Fruit fly (Drosophila melanogaster) whole organism, embryonic: ENCODE measurements around the gene CG9184.

Experiments
- Aef1 ChIP-seq: fragments of 200-800 bp; sonication (Bioruptor generic); IDR thresholded peaks from 3 replicates; pipeline ENCODE4 v1.3.6; 2022; ENCODE audit warnings: missing biosample characterization, missing genetic modification characterization
- Bteb2 ChIP-seq: fragments of 200-800 bp; sonication (Bioruptor generic); optimal IDR thresholded peaks from 2 replicates; lab custom pipeline; 2016; ENCODE audit warnings: missing biosample characterization, missing genetic modification characterization
- CG11247 ChIP-seq: fragments of 200-800 bp; sonication (Bioruptor generic); IDR thresholded peaks from 2 replicates; pipeline ENCODE4 v1.3.6; 2022; ENCODE audit warnings: missing biosample characterization, missing genetic modification characterization
- CG11504 ChIP-seq: fragments of 200-800 bp; sonication (Bioruptor generic); optimal IDR thresholded peaks from 3 replicates; lab custom pipeline; 2019; ENCODE audit warnings: missing biosample characterization, mild to moderate bottlenecking, missing genetic modification characterization, moderate library complexity
- CG14441 ChIP-seq: fragments of 200-800 bp; sonication (Bioruptor generic); IDR thresholded peaks from 2 replicates; pipeline ENCODE4 v1.3.6; 2022; ENCODE audit warnings: missing biosample characterization, missing genetic modification characterization
- CG15073 ChIP-seq: fragments of 200-800 bp; sonication (Bioruptor generic); optimal IDR thresholded peaks from 2 replicates; lab custom pipeline; 2016; ENCODE audit warnings: missing biosample characterization, missing genetic modification characterization
- CG18599 ChIP-seq: fragments of 200-800 bp; sonication (Bioruptor generic); optimal IDR thresholded peaks from 3 replicates; lab custom pipeline; 2017; ENCODE audit warnings: missing biosample characterization, missing genetic modification characterization, mild to moderate bottlenecking, moderate library complexity, missing genetic modification reagents
- CG2202 ChIP-seq: fragments of 200-800 bp; sonication (Bioruptor generic); optimal IDR thresholded peaks from 2 replicates; lab custom pipeline; 2018; ENCODE audit warnings: missing biosample characterization, mild to moderate bottlenecking, missing genetic modification characterization
- CG30403 ChIP-seq: fragments of 200-800 bp; sonication (Bioruptor generic); optimal IDR thresholded peaks from 3 replicates; lab custom pipeline; 2016; ENCODE audit warnings: missing biosample characterization, missing genetic modification characterization
- CG31224 ChIP-seq: fragments of 200-800 bp; sonication (Bioruptor generic); IDR thresholded peaks from 2 replicates; pipeline ENCODE4 v1.3.6; 2022; ENCODE audit warnings: missing biosample characterization, missing genetic modification characterization
- CG31441 ChIP-seq: fragments of 200-800 bp; sonication (Bioruptor generic); IDR thresholded peaks from 2 replicates; pipeline ENCODE4 v1.3.6; 2022; ENCODE audit warnings: missing biosample characterization, missing genetic modification characterization
- CG33213 ChIP-seq: fragments of 200-800 bp; sonication (Bioruptor generic); optimal IDR thresholded peaks from 3 replicates; lab custom pipeline; 2016; ENCODE audit warnings: missing biosample characterization, missing genetic modification characterization
- CG4707 ChIP-seq: fragments of 200-800 bp; sonication (Bioruptor generic); optimal IDR thresholded peaks from 2 replicates; lab custom pipeline; 2018; ENCODE audit warnings: missing biosample characterization, mild to moderate bottlenecking, missing genetic modification characterization, moderate library complexity
- CG6683 ChIP-seq: fragments of 200-800 bp; sonication (Bioruptor generic); optimal IDR thresholded peaks from 2 replicates; lab custom pipeline; 2017; ENCODE audit warnings: missing biosample characterization, mild to moderate bottlenecking, missing genetic modification characterization, missing genetic modification reagents
- CG6689 ChIP-seq: fragments of 200-800 bp; sonication (Bioruptor generic); IDR thresholded peaks from 2 replicates; pipeline ENCODE4 v1.3.6; 2022; ENCODE audit warnings: missing biosample characterization, missing genetic modification characterization
- CG6813 ChIP-seq: fragments of 200-800 bp; sonication (Bioruptor generic); optimal IDR thresholded peaks from 2 replicates; lab custom pipeline; 2017; ENCODE audit warnings: missing biosample characterization, missing genetic modification characterization, mild to moderate bottlenecking, moderate library complexity, missing genetic modification reagents
- CG7372 ChIP-seq: fragments of 200-800 bp; sonication (Bioruptor generic); IDR thresholded peaks from 2 replicates; pipeline ENCODE4 v1.3.6; 2022; ENCODE audit warnings: missing biosample characterization, missing genetic modification characterization
- CG8765 ChIP-seq: fragments of 200-800 bp; sonication (Bioruptor generic); IDR thresholded peaks from 2 replicates; pipeline ENCODE4 v1.3.6; 2022; ENCODE audit warnings: missing biosample characterization, missing genetic modification characterization
- CTCF ChIP-seq: fragments of 200-800 bp; sonication (Bioruptor generic); optimal IDR thresholded peaks from 2 replicates; lab custom pipeline; 2017; ENCODE audit warnings: missing biosample characterization, mild to moderate bottlenecking, missing genetic modification characterization, moderate library complexity
- CrebB ChIP-seq: fragments of 200-800 bp; sonication (Bioruptor generic); optimal IDR thresholded peaks from 3 replicates; lab custom pipeline; 2018; ENCODE audit warnings: missing biosample characterization, mild to moderate bottlenecking, missing genetic modification characterization
- HLH3B ChIP-seq: fragments of 200-800 bp; sonication (Bioruptor generic); IDR thresholded peaks from 2 replicates; pipeline ENCODE4 v1.3.6; 2022; ENCODE audit warnings: missing biosample characterization, missing genetic modification characterization
- HmgD ChIP-seq: fragments of 200-800 bp; sonication (Bioruptor generic); optimal IDR thresholded peaks from 3 replicates; lab custom pipeline; 2016; ENCODE audit warnings: missing biosample characterization, missing genetic modification characterization
- Hmx ChIP-seq: fragments of 200-800 bp; sonication (Bioruptor generic); optimal IDR thresholded peaks from 2 replicates; lab custom pipeline; 2016; ENCODE audit warnings: missing biosample characterization, missing genetic modification characterization
- Hr39 ChIP-seq: fragments of >200 bp; optimal IDR thresholded peaks from 2 replicates; lab custom pipeline; 2017
- Lpt ChIP-seq: fragments of >200 bp; optimal IDR thresholded peaks from 2 replicates; lab custom pipeline; 2018; ENCODE audit warnings: missing biosample characterization, missing genetic modification characterization
- Mrtf ChIP-seq: fragments of 200-800 bp; sonication (Bioruptor generic); IDR thresholded peaks from 3 replicates; pipeline ENCODE4 v1.3.6; 2022; ENCODE audit warnings: missing biosample characterization, missing genetic modification characterization
- NC2β ChIP-seq: fragments of 200-800 bp; sonication (Bioruptor generic); optimal IDR thresholded peaks from 2 replicates; lab custom pipeline; 2016; ENCODE audit warnings: missing biosample characterization, missing genetic modification characterization
- Trl ChIP-seq, 3 experiments: fragments of >200 bp in 2 of 3; fragments of 200-800 bp in 1 of 3; sonication (Bioruptor generic) in 1 of 3; optimal IDR thresholded peaks; 2 replicates in 1 of 3; 3 replicates in 2 of 3; lab custom pipeline; 2016 to 2017; ENCODE audit warnings: missing biosample characterization in 1 of 3, missing genetic modification characterization in 1 of 3
- ash1 ChIP-seq: fragments of 200-800 bp; sonication (Bioruptor generic); optimal IDR thresholded peaks from 2 replicates; lab custom pipeline; 2018; ENCODE audit warnings: missing biosample characterization, mild to moderate bottlenecking, missing genetic modification characterization
- bab2 ChIP-seq: fragments of 200-800 bp; sonication (Bioruptor generic); optimal IDR thresholded peaks from 2 replicates; lab custom pipeline; 2016; ENCODE audit warnings: missing biosample characterization, missing genetic modification characterization
- caup ChIP-seq: fragments of 200-800 bp; sonication (Bioruptor generic); optimal IDR thresholded peaks from 3 replicates; lab custom pipeline; 2017; ENCODE audit warnings: missing biosample characterization, mild to moderate bottlenecking, missing genetic modification characterization, moderate library complexity; ENCODE audit not compliant: severe bottlenecking
- corto ChIP-seq: fragments of 200-800 bp; sonication (Bioruptor generic); optimal IDR thresholded peaks from 2 replicates; lab custom pipeline; 2016; ENCODE audit warnings: missing biosample characterization, mild to moderate bottlenecking, missing genetic modification characterization, moderate library complexity
- disco-r ChIP-seq: fragments of 200-800 bp; sonication (Bioruptor generic); optimal IDR thresholded peaks from 2 replicates; lab custom pipeline; 2016; ENCODE audit warnings: missing biosample characterization, missing genetic modification characterization
- emc ChIP-seq: fragments of 200-800 bp; sonication (Bioruptor generic); optimal IDR thresholded peaks from 2 replicates; lab custom pipeline; 2016; ENCODE audit warnings: missing biosample characterization, missing genetic modification characterization
- esg ChIP-seq: fragments of 200-800 bp; sonication (Bioruptor generic); conservative IDR thresholded peaks from 2 replicates; pipeline ENCODE4 v1.3.6; 2022; ENCODE audit warnings: missing biosample characterization, missing genetic modification characterization
- eve ChIP-seq, 2 experiments: fragments of >200 bp; optimal IDR thresholded peaks; 2 replicates each; lab custom pipeline; 2017; ENCODE audit warnings: missing biosample characterization in 2 of 2, missing genetic modification characterization in 2 of 2
- fd102C ChIP-seq: fragments of 200-800 bp; sonication (Bioruptor generic); optimal IDR thresholded peaks from 2 replicates; lab custom pipeline; 2018; ENCODE audit warnings: missing biosample characterization, mild to moderate bottlenecking, missing genetic modification characterization, moderate library complexity
- gro ChIP-seq: fragments of 200-800 bp; sonication (Bioruptor generic); optimal IDR thresholded peaks from 2 replicates; lab custom pipeline; 2016; ENCODE audit warnings: missing biosample characterization, missing genetic modification characterization
- hbn ChIP-seq: fragments of 200-800 bp; sonication (Bioruptor generic); IDR thresholded peaks from 2 replicates; pipeline ENCODE4 v1.3.6; 2022; ENCODE audit warnings: missing biosample characterization, missing genetic modification characterization; ENCODE audit not compliant: partially characterized antibody
- hkb ChIP-seq, 2 experiments: fragments of 200-800 bp in 1 of 2; fragments of >200 bp in 1 of 2; sonication (Bioruptor generic) in 1 of 2; IDR thresholded peaks in 1 of 2; optimal IDR thresholded peaks in 1 of 2; 2 replicates each; pipeline versions ENCODE4 v1.3.6 to Lab custom; 2017 to 2022; ENCODE audit warnings: missing biosample characterization in 1 of 2, missing genetic modification characterization in 1 of 2
- luna ChIP-seq: fragments of 200-800 bp; sonication (Bioruptor generic); optimal IDR thresholded peaks from 2 replicates; lab custom pipeline; 2016; ENCODE audit warnings: missing biosample characterization, missing genetic modification characterization
- nom ChIP-seq: fragments of 200-800 bp; sonication (Bioruptor generic); optimal IDR thresholded peaks from 2 replicates; lab custom pipeline; 2017; ENCODE audit warnings: missing biosample characterization, missing genetic modification characterization, mild to moderate bottlenecking, moderate library complexity, missing genetic modification reagents
- pum ChIP-seq: fragments of 200-800 bp; sonication (Bioruptor generic); optimal IDR thresholded peaks from 2 replicates; lab custom pipeline; 2016; ENCODE audit warnings: missing biosample characterization, missing genetic modification characterization
- salm ChIP-seq: fragments of 200-800 bp; sonication (Bioruptor generic); optimal IDR thresholded peaks from 2 replicates; lab custom pipeline; 2018; ENCODE audit warnings: missing biosample characterization, mild to moderate bottlenecking, missing genetic modification characterization
- sens ChIP-seq: fragments of 200-800 bp; sonication (Bioruptor generic); peaks from one replicate; lab custom pipeline; 2016; ENCODE audit warnings: missing biosample characterization, missing genetic modification characterization
- seq ChIP-seq: fragments of 200-800 bp; sonication (Bioruptor generic); IDR thresholded peaks from 2 replicates; pipeline ENCODE4 v1.3.6; 2022; ENCODE audit warnings: missing biosample characterization, missing genetic modification characterization
- so ChIP-seq: fragments of 200-800 bp; sonication (Bioruptor generic); IDR thresholded peaks from 3 replicates; pipeline ENCODE4 v1.3.6; 2022; ENCODE audit warnings: missing biosample characterization, missing genetic modification characterization
- tup ChIP-seq: fragments of 200-800 bp; sonication (Bioruptor generic); optimal IDR thresholded peaks from 2 replicates; lab custom pipeline; 2016; ENCODE audit warnings: missing biosample characterization, mild to moderate bottlenecking, missing genetic modification characterization, moderate library complexity
- unc-4 ChIP-seq: fragments of 200-800 bp; sonication (Bioruptor generic); IDR thresholded peaks from 2 replicates; pipeline ENCODE4 v1.3.6; 2022; ENCODE audit warnings: missing biosample characterization, missing genetic modification characterization; ENCODE audit not compliant: partially characterized antibody
- usp ChIP-seq: fragments of >200 bp; optimal IDR thresholded peaks from 2 replicates; lab custom pipeline; 2017; ENCODE audit warnings: missing biosample characterization, missing genetic modification characterization

CG9184 gene

dm6 chr3L:1323136-1323535 lies 530 bp upstream of the CG9184 start (continued):
- peak; percentile 70 for TF ChIP-seq NC2β (GFP tag; lab: Kevin White, UChicago)
- TF ChIP-seq CG15073 (GFP tag; lab: Kevin White, UChicago), result no peak
- no peak for TF ChIP-seq tup (GFP tag; lab: Kevin White, UChicago)
- TF ChIP-seq CG8765 (GFP tag; lab: Robert Waterston, UW), result no peak
- TF ChIP-seq disco-r (GFP tag; lab: Kevin White, UChicago), result no peak
- TF ChIP-seq bab2, result peak; percentile 33
- no peak for TF ChIP-seq hbn
- TF ChIP-seq seq (GFP tag; lab: Robert Waterston, UW), result no peak
- peak; percentile 68 for TF ChIP-seq CG30403 (GFP tag; lab: Kevin White, UChicago)
- no peak; the same call in 2 of the 3 replicates for TF ChIP-seq Aef1 (GFP tag; lab: Robert Waterston, UW)
- TF ChIP-seq CG2202, result peak; percentile 83
- TF ChIP-seq CG11247 (GFP tag; lab: Robert Waterston, UW), result no peak
- no peak for TF ChIP-seq luna (GFP tag; lab: Kevin White, UChicago)
- TF ChIP-seq ash1, result no peak
- no peak for TF ChIP-seq CG6683 (GFP tag; lab: Kevin White, UChicago)
- peak; percentile 81 for TF ChIP-seq CG11504
- TF ChIP-seq CrebB (tag; lab: Kevin White, UChicago), result no peak
- peak; percentile 24 for TF ChIP-seq Bteb2
- TF ChIP-seq fd102C (GFP tag; lab: Kevin White, UChicago), result no peak
- peak; percentile 96 for TF ChIP-seq sens (GFP tag; lab: Kevin White, UChicago)
- no peak for TF ChIP-seq eve (GFP tag; optimal IDR thresholded peaks at IDR 0.05; lab: Kevin White, UChicago)
- TF ChIP-seq CG14441, result peak; percentile 40; the same call in 1 of the 2 replicates
- peak; percentile 62 for TF ChIP-seq esg (GFP tag; lab: Robert Waterston, UW)
- TF ChIP-seq CG18599, result peak; percentile 50
- peak; percentile 45 for TF ChIP-seq CG33213 (GFP tag; lab: Kevin White, UChicago)
- peak; percentile 19 for TF ChIP-seq salm (tag; lab: Kevin White, UChicago)
- TF ChIP-seq Hmx, result no peak

dm6 chr3L:1322159-1322558 lies 447 bp downstream of the CG9184 start:
- TF ChIP-seq CG6689 (GFP tag; lab: Robert Waterston, UW) (0 out of 2 replicates have a peak, but pooled peaks have one; percentile 21), so (no peak), CG6813 (no peak), Hr39 (lab: Kevin White, UChicago) (peak; percentile 65), Trl (optimal IDR thresholded peaks at IDR 0.05; lab: Kevin White, UChicago) (no peak), Trl (GFP tag; optimal IDR thresholded peaks at IDR 0.05; lab: Kevin White, UChicago) (no peak)
- TF ChIP-seq, all 482 proteins: peak for 2

dm6 chr3L:1320931-1321556 lies 1.6 kb downstream of the CG9184 start:
- TF ChIP-seq usp (GFP tag; lab: Kevin White, UChicago) (no peak), CG7372 (GFP tag; lab: Robert Waterston, UW) (no peak), sens (GFP tag; lab: Kevin White, UChicago) (peak; percentile 11), unc-4 (GFP tag; lab: Robert Waterston, UW) (no peak), emc (GFP tag; lab: Kevin White, UChicago) (no peak), caup (GFP tag; lab: Kevin White, UChicago) (no peak), CG4707 (no peak), hkb (optimal IDR thresholded peaks at IDR 0.05; lab: Kevin White, UChicago) (no peak), hkb (GFP tag; IDR thresholded peaks at IDR 0.05; lab: Robert Waterston, UW) (no peak), Lpt (no peak), nom (GFP tag; lab: Kevin White, UChicago) (peak; percentile 36), gro (GFP tag; lab: Kevin White, UChicago) (no peak), pum (GFP tag; lab: Kevin White, UChicago) (no peak), CG31441 (GFP tag; lab: Robert Waterston, UW) (0 out of 2 replicates have a peak, but pooled peaks have one; percentile 4), Mrtf (GFP tag; lab: Robert Waterston, UW) (no peak), corto (GFP tag; lab: Kevin White, UChicago) (peak; percentile 1), HmgD (GFP tag; lab: Kevin White, UChicago) (no peak), CG31224 (GFP tag; lab: Robert Waterston, UW) (no peak), CTCF (GFP tag; lab: Kevin White, UChicago) (no peak), HLH3B (GFP tag; lab: Robert Waterston, UW) (0 out of 2 replicates have a peak, but pooled peaks have one; percentile 0)
